Fruit fly (Drosophila melanogaster): ENCODE results near the gene CG44774.
A peak's percentile ranks its signal among the peaks of the same experiment; 100 is the strongest.

Gene CG44774

dm6 chrX:4909938-4910778, 27.7 kb downstream of the CG44774 start (continued):
- TF ChIP-seq Sin3A (optimal IDR thresholded peaks at IDR 0.05) = no peak
- peak; percentile 77 for TF ChIP-seq pfk (GFP tag; optimal IDR thresholded peaks at IDR 0.05)
- peak; percentile 100 for TF ChIP-seq nau (GFP tag; optimal IDR thresholded peaks at IDR 0.05)
- peak; percentile 100 for TF ChIP-seq ara (GFP tag; IDR thresholded peaks at IDR 0.05)
- peak; percentile 100 for TF ChIP-seq YL-1 (GFP tag; optimal IDR thresholded peaks at IDR 0.05)
- TF ChIP-seq nmo (GFP tag; optimal IDR thresholded peaks at IDR 0.05) = peak; percentile 100
- peak; percentile 99 for TF ChIP-seq CG12236 (GFP tag; optimal IDR thresholded peaks at IDR 0.05)
- peak; percentile 96 for TF ChIP-seq CG11560 (tag; IDR thresholded peaks at IDR 0.05)
- TF ChIP-seq HLH4C (GFP tag; IDR thresholded peaks at IDR 0.05; ENCODE audit: partially characterized antibody) = peak; percentile 27; the same call in 1 of the 3 replicates
- TF ChIP-seq CHES-1-like (GFP tag; optimal IDR thresholded peaks at IDR 0.05) = peak; percentile 100
- TF ChIP-seq Hr3 (GFP tag; optimal IDR thresholded peaks at IDR 0.05) = peak; percentile 100
- TF ChIP-seq pb (GFP tag; optimal IDR thresholded peaks at IDR 0.05) = peak; percentile 99
- peak; percentile 100 for TF ChIP-seq HLH54F (GFP tag; optimal IDR thresholded peaks at IDR 0.05)
- TF ChIP-seq CG2678 (tag; optimal IDR thresholded peaks at IDR 0.05) = peak; percentile 100
- peak; percentile 99 for TF ChIP-seq eyg (GFP tag; optimal IDR thresholded peaks at IDR 0.05)
- TF ChIP-seq Oli (tag; optimal IDR thresholded peaks at IDR 0.05) = peak; percentile 100
- peak; percentile 100 for TF ChIP-seq ttk (GFP tag; IDR thresholded peaks at IDR 0.05)
- peak; percentile 100 for TF ChIP-seq Hand (GFP tag; optimal IDR thresholded peaks at IDR 0.05)
- peak; percentile 99 for TF ChIP-seq Lhr (GFP tag; optimal IDR thresholded peaks at IDR 0.05)
- peak; percentile 99 for TF ChIP-seq dimm (GFP tag; IDR thresholded peaks at IDR 0.05)
- TF ChIP-seq sens (GFP tag) = peak; percentile 100
- TF ChIP-seq Mes4 (GFP tag; optimal IDR thresholded peaks at IDR 0.05) = peak; percentile 99
- peak; percentile 95 for TF ChIP-seq CG6654 (GFP tag; optimal IDR thresholded peaks at IDR 0.05)
- TF ChIP-seq esg (GFP tag; conservative IDR thresholded peaks at IDR 0.05) = peak; percentile 100
- TF ChIP-seq CG9817 (tag; optimal IDR thresholded peaks at IDR 0.05) = peak; percentile 100
- peak; percentile 100 for TF ChIP-seq Optix (GFP tag; IDR thresholded peaks at IDR 0.05)
- peak; percentile 50 for TF ChIP-seq BEAF-32 (GFP tag; optimal IDR thresholded peaks at IDR 0.05)
- TF ChIP-seq sim (GFP tag; IDR thresholded peaks at IDR 0.05) = peak; percentile 99
- peak; percentile 100 for TF ChIP-seq CG3726 (GFP tag; IDR thresholded peaks at IDR 0.05)
- peak; percentile 100 for TF ChIP-seq HmgZ (tag; optimal IDR thresholded peaks at IDR 0.05)
- TF ChIP-seq CG10431 (GFP tag; optimal IDR thresholded peaks at IDR 0.05) = peak; percentile 99
- TF ChIP-seq CG17829 (tag; optimal IDR thresholded peaks at IDR 0.05) = peak; percentile 100
- TF ChIP-seq pnt (GFP tag; optimal IDR thresholded peaks at IDR 0.05) = peak; percentile 100
- TF ChIP-seq run (tag; optimal IDR thresholded peaks at IDR 0.05) = peak; percentile 99
- no peak for TF ChIP-seq vnd (GFP tag; IDR thresholded peaks at IDR 0.05; ENCODE audit: partially characterized antibody)
- peak; percentile 100 for TF ChIP-seq slp2 (GFP tag; optimal IDR thresholded peaks at IDR 0.05)
- TF ChIP-seq fru (optimal IDR thresholded peaks at IDR 0.05) = no peak
- TF ChIP-seq CG7357 (GFP tag; IDR thresholded peaks at IDR 0.05) = peak; percentile 99
- TF ChIP-seq CG11696 (GFP tag; IDR thresholded peaks at IDR 0.05) = peak; percentile 98
- peak; percentile 100 for TF ChIP-seq CG34376 (GFP tag; optimal IDR thresholded peaks at IDR 0.05)
- TF ChIP-seq p53 (GFP tag; optimal IDR thresholded peaks at IDR 0.05) = peak; percentile 98
- TF ChIP-seq Hsf (GFP tag; optimal IDR thresholded peaks at IDR 0.05) = peak; percentile 100
- TF ChIP-seq CG9876 (GFP tag; optimal IDR thresholded peaks at IDR 0.05) = peak; percentile 100
- TF ChIP-seq Stat92E (GFP tag; optimal IDR thresholded peaks at IDR 0.05) = peak in 1 of 3 experiments; percentile 98
- peak; percentile 99 for TF ChIP-seq kah (GFP tag; optimal IDR thresholded peaks at IDR 0.05)
- peak; percentile 99 for TF ChIP-seq fd64A (GFP tag; optimal IDR thresholded peaks at IDR 0.05)
- TF ChIP-seq Jarid2 (GFP tag; optimal IDR thresholded peaks at IDR 0.05) = peak; percentile 98
- TF ChIP-seq peb (GFP tag; IDR thresholded peaks at IDR 0.05) = peak; percentile 99
- TF ChIP-seq CG10462 (GFP tag; optimal IDR thresholded peaks at IDR 0.05) = peak; percentile 99
- TF ChIP-seq aop (GFP tag; IDR thresholded peaks at IDR 0.05) = peak; percentile 99
